Worm (Caenorhabditis elegans): ENCODE measurements around the gene R05G9.5.

Gene R05G9.5

ce11 chrII:6513911-6514310 is 13.8 kb upstream of the R05G9.5 start, which contains the start of gene R05G9R.1:
Gene R05G9R.1, minus strand, starts transcription at chrII:6514011.
- no peak for TF ChIP-seq snpc-4 (tag; optimal IDR thresholded peaks at IDR 0.05)
- no peak for TF ChIP-seq nhr-12 (tag; optimal IDR thresholded peaks at IDR 0.05)
- TF ChIP-seq elt-1 (tag; optimal IDR thresholded peaks at IDR 0.05): no peak
- TF ChIP-seq eor-1 (tag; optimal IDR thresholded peaks at IDR 0.05): no peak
- no peak for TF ChIP-seq nhr-77 (tag; optimal IDR thresholded peaks at IDR 0.05)
- TF ChIP-seq ama-1 (optimal IDR thresholded peaks at IDR 0.05): no peak
- no peak for TF ChIP-seq unc-39 (tag; optimal IDR thresholded peaks at IDR 0.05)

ce11 chrII:6513357-6513756 is 13.3 kb upstream of the R05G9.5 start:
- TF ChIP-seq elt-1 (tag; optimal IDR thresholded peaks at IDR 0.05): no peak
- TF ChIP-seq eor-1 (tag; optimal IDR thresholded peaks at IDR 0.05): no peak
- no peak for TF ChIP-seq nfya-1 (tag; optimal IDR thresholded peaks at IDR 0.05; ENCODE audit: insufficient read depth)
- TF ChIP-seq nhr-77 (tag; optimal IDR thresholded peaks at IDR 0.05): no peak
- no peak for TF ChIP-seq fkh-2 (tag; optimal IDR thresholded peaks at IDR 0.05)
- TF ChIP-seq lsy-12 (tag; optimal IDR thresholded peaks at IDR 0.05): no peak
- no peak for TF ChIP-seq fos-1 (tag; optimal IDR thresholded peaks at IDR 0.05)
- TF ChIP-seq zag-1 (tag; optimal IDR thresholded peaks at IDR 0.05): no peak
- no peak for TF ChIP-seq egl-27 (tag; optimal IDR thresholded peaks at IDR 0.05)

- TF ChIP-seq nhr-237 (tag; optimal IDR thresholded peaks at IDR 0.05) (no peak), unc-62 (GFP tag; optimal IDR thresholded peaks at IDR 0.05) (no peak), eor-1 (tag; optimal IDR thresholded peaks at IDR 0.05) (no peak)
These were observed 2.8 kb upstream of the R05G9.5 start, which contains the start of gene R05G9.1 for ce11 chrII:6502826-6503225. Gene R05G9.1, plus strand, starts transcription at chrII:6503168.

- TF ChIP-seq unc-62 (GFP tag; optimal IDR thresholded peaks at IDR 0.05) (no peak), aly-2 (tag; optimal IDR thresholded peaks at IDR 0.05) (no peak), egl-5 (tag; optimal IDR thresholded peaks at IDR 0.05) (no peak), mml-1 (tag; optimal IDR thresholded peaks at IDR 0.05) (no peak), jun-1 (tag; optimal IDR thresholded peaks at IDR 0.05) (no peak), snpc-4 (tag; optimal IDR thresholded peaks at IDR 0.05) (no peak), nfya-1 (tag; optimal IDR thresholded peaks at IDR 0.05; ENCODE audit: insufficient read depth) (no peak), fkh-2 (tag; optimal IDR thresholded peaks at IDR 0.05) (no peak), zag-1 (tag; optimal IDR thresholded peaks at IDR 0.05) (no peak), egl-27 (tag; optimal IDR thresholded peaks at IDR 0.05) (no peak), lin-39 (tag; optimal IDR thresholded peaks at IDR 0.05) (no peak)
These were observed 1.4 kb upstream of the R05G9.5 start, which contains the start of gene R05G9.3 for ce11 chrII:6501420-6501819. Gene R05G9.3, minus strand, starts transcription at chrII:6501520.

ce11 chrII:6499067-6499466 is 994 bp downstream of the R05G9.5 start, which contains the start of gene twk-49:
Gene twk-49, minus strand, starts transcription at chrII:6499167.
- TF ChIP-seq skn-1 (tag; optimal IDR thresholded peaks at IDR 0.05) (no peak), snpc-4 (tag; optimal IDR thresholded peaks at IDR 0.05) (no peak)

- TF ChIP-seq nfya-1 (tag; optimal IDR thresholded peaks at IDR 0.05; ENCODE audit: insufficient read depth) (peak; percentile 20), aly-2 (tag; optimal IDR thresholded peaks at IDR 0.05) (no peak)
These were observed 1.5 kb downstream of the R05G9.5 start for ce11 chrII:6498609-6499008.

ce11 chrII:6497137-6497536 is 2.9 kb downstream of the R05G9.5 start:
- TF ChIP-seq elt-1 (tag; optimal IDR thresholded peaks at IDR 0.05) (no peak), zag-1 (tag; optimal IDR thresholded peaks at IDR 0.05) (no peak), ceh-16 (tag; optimal IDR thresholded peaks at IDR 0.05) (no peak), pha-4 (tag; optimal IDR thresholded peaks at IDR 0.05) (no peak), nfya-1 (tag; optimal IDR thresholded peaks at IDR 0.05; ENCODE audit: insufficient read depth) (peak; percentile 18), daf-12 (tag; optimal IDR thresholded peaks at IDR 0.05) (no peak)

ce11 chrII:6496496-6496895 is 3.6 kb downstream of the R05G9.5 start:
- no peak for TF ChIP-seq sea-2 (GFP tag; optimal IDR thresholded peaks at IDR 0.05)
- no peak for TF ChIP-seq ceh-82 (tag; optimal IDR thresholded peaks at IDR 0.05)
- no peak for TF ChIP-seq daf-12 (tag; optimal IDR thresholded peaks at IDR 0.05)
- TF ChIP-seq zag-1 (tag; optimal IDR thresholded peaks at IDR 0.05): no peak
- no peak for TF ChIP-seq ceh-16 (tag; optimal IDR thresholded peaks at IDR 0.05)
- no peak for TF ChIP-seq ceh-28 (tag; optimal IDR thresholded peaks at IDR 0.05)
- no peak for TF ChIP-seq nhr-12 (tag; optimal IDR thresholded peaks at IDR 0.05)
- TF ChIP-seq snpc-4 (tag; optimal IDR thresholded peaks at IDR 0.05): no peak
- no peak for TF ChIP-seq mml-1 (tag; optimal IDR thresholded peaks at IDR 0.05)
- TF ChIP-seq aly-2 (tag; optimal IDR thresholded peaks at IDR 0.05): no peak
- no peak for TF ChIP-seq nhr-25 (tag; optimal IDR thresholded peaks at IDR 0.05)
- TF ChIP-seq nhr-76 (tag; optimal IDR thresholded peaks at IDR 0.05): no peak

Measured in whole organism, L3 larva.